Fruit fly (Drosophila melanogaster) whole organism, prepupa: Measurements from ENCODE around the gene CG9119.

Experiments
- CG31627 ChIP-seq: fragments of 200-800 bp; sonication (Bioruptor generic); optimal IDR thresholded peaks from 3 replicates; lab custom pipeline; 2016; ENCODE audit warnings: missing biosample characterization, missing genetic modification characterization
- CG6276 ChIP-seq: fragments of 200-800 bp; sonication (Bioruptor generic); optimal IDR thresholded peaks from 2 replicates; lab custom pipeline; 2017; ENCODE audit warnings: missing biosample characterization, mild to moderate bottlenecking, missing genetic modification characterization
- Gug ChIP-seq: fragments of 200-800 bp; sonication (Bioruptor generic); IDR thresholded peaks from 2 replicates; pipeline ENCODE4 v1.3.6; 2022; ENCODE audit warnings: missing biosample characterization, missing genetic modification characterization
- Met ChIP-seq: fragments of 200-800 bp; sonication (Bioruptor generic); optimal IDR thresholded peaks from 3 replicates; lab custom pipeline; 2016; ENCODE audit warnings: missing biosample characterization, missing genetic modification characterization
- Smox ChIP-seq: fragments of 200-800 bp; sonication (Bioruptor generic); optimal IDR thresholded peaks from 3 replicates; lab custom pipeline; 2016; ENCODE audit warnings: missing biosample characterization, missing genetic modification characterization
- Sox102F ChIP-seq: fragments of 200-800 bp; sonication (Bioruptor generic); optimal IDR thresholded peaks from 2 replicates; lab custom pipeline; 2016; ENCODE audit warnings: missing biosample characterization, mild to moderate bottlenecking, missing genetic modification characterization
- topi ChIP-seq: fragments of 200-800 bp; sonication (Bioruptor generic); optimal IDR thresholded peaks from 3 replicates; lab custom pipeline; 2016; ENCODE audit warnings: missing biosample characterization, missing genetic modification characterization

DNA sequence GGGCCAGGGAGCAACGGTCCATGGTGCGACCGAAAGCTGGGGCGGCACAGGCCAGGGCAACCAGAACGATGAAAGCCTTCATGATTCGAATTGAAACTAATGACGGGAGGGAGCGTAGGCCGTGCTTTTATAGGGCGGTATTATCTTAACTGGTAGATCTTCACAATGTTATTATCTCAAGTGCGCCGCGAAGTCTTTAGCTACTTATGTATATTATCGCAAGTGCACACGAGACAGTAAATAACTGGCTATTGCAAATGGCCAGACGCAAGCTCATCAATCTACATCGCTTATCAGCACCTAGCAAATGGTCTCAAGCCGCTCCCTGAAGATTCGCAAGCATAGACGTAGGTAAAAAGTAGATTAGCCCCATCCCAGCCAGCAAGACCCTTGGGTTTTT, 6.5 kb upstream of the CG9119 start, which contains the start of gene LysD:
- TF ChIP-seq Smox (GFP tag; lab: Kevin White, UChicago) (no peak), Sox102F (GFP tag; lab: Kevin White, UChicago) (no peak), CG6276 (GFP tag; lab: Kevin White, UChicago) (no peak), topi (no peak), Met (GFP tag; lab: Kevin White, UChicago) (no peak), Gug (no peak), CG31627 (GFP tag; lab: Kevin White, UChicago) (no peak)
